Fruit fly (Drosophila melanogaster) whole organism, embryonic: Measurements from ENCODE around the gene Pde11.

Experiments used
- Atf6 ChIP-seq: fragments of 200-800 bp; sonication (Bioruptor generic); IDR thresholded peaks from 2 replicates; pipeline ENCODE4 v1.3.6; 2022; ENCODE audit warnings: missing biosample characterization, missing genetic modification characterization
- Bgb ChIP-seq: fragments of 200-800 bp; sonication (Bioruptor generic); IDR thresholded peaks from 2 replicates; pipeline ENCODE4 v1.3.6; 2022; ENCODE audit warnings: missing biosample characterization, missing genetic modification characterization; ENCODE audit not compliant: partially characterized antibody
- CG10267 ChIP-seq: fragments of 200-800 bp; sonication (Bioruptor generic); optimal IDR thresholded peaks from 2 replicates; lab custom pipeline; 2018; ENCODE audit warnings: missing biosample characterization, mild to moderate bottlenecking, missing genetic modification characterization, moderate library complexity
- CG11504 ChIP-seq: fragments of 200-800 bp; sonication (Bioruptor generic); optimal IDR thresholded peaks from 3 replicates; lab custom pipeline; 2019; ENCODE audit warnings: missing biosample characterization, mild to moderate bottlenecking, missing genetic modification characterization, moderate library complexity
- CG13424 ChIP-seq: fragments of 200-800 bp; sonication (Bioruptor generic); optimal IDR thresholded peaks from 2 replicates; lab custom pipeline; 2019; ENCODE audit warnings: missing biosample characterization, mild to moderate bottlenecking, missing genetic modification characterization, moderate library complexity
- CG1529 ChIP-seq: fragments of 200-800 bp; sonication (Bioruptor generic); optimal IDR thresholded peaks from 3 replicates; lab custom pipeline; 2018; ENCODE audit warnings: missing biosample characterization, missing genetic modification characterization
- CG1602 ChIP-seq: fragments of 200-800 bp; sonication (Bioruptor generic); optimal IDR thresholded peaks from 3 replicates; lab custom pipeline; 2016; ENCODE audit warnings: missing biosample characterization, missing genetic modification characterization
- CG1647 ChIP-seq: fragments of 200-800 bp; sonication (Bioruptor generic); optimal IDR thresholded peaks from 3 replicates; lab custom pipeline; 2016; ENCODE audit warnings: missing biosample characterization, missing genetic modification characterization
- CG17186 ChIP-seq: fragments of 200-800 bp; sonication (Bioruptor generic); optimal IDR thresholded peaks from 3 replicates; lab custom pipeline; 2017; ENCODE audit warnings: missing biosample characterization, missing genetic modification reagents, missing genetic modification characterization
- CG30431 ChIP-seq: fragments of 200-800 bp; sonication (Bioruptor generic); optimal IDR thresholded peaks from 2 replicates; lab custom pipeline; 2017; ENCODE audit warnings: missing biosample characterization, missing genetic modification characterization
- CG31224 ChIP-seq: fragments of 200-800 bp; sonication (Bioruptor generic); IDR thresholded peaks from 2 replicates; pipeline ENCODE4 v1.3.6; 2022; ENCODE audit warnings: missing biosample characterization, missing genetic modification characterization
- CG4617 ChIP-seq: fragments of 200-800 bp; sonication (Bioruptor generic); optimal IDR thresholded peaks from 3 replicates; lab custom pipeline; 2016; ENCODE audit warnings: missing biosample characterization, missing genetic modification characterization, borderline replicate concordance
- CG4820 ChIP-seq: fragments of 200-800 bp; sonication (Bioruptor generic); optimal IDR thresholded peaks from 3 replicates; lab custom pipeline; 2016; ENCODE audit warnings: missing biosample characterization, missing genetic modification characterization
- CG6254 ChIP-seq: fragments of 200-800 bp; sonication (Bioruptor generic); optimal IDR thresholded peaks from 3 replicates; lab custom pipeline; 2017; ENCODE audit warnings: mild to moderate bottlenecking, missing biosample characterization, missing genetic modification reagents, missing genetic modification characterization
- CG6272 ChIP-seq: fragments of 200-800 bp; sonication (Bioruptor generic); IDR thresholded peaks from 2 replicates; pipeline ENCODE4 v1.3.6; 2022; ENCODE audit warnings: missing biosample characterization, missing genetic modification characterization
- CG6689 ChIP-seq: fragments of 200-800 bp; sonication (Bioruptor generic); IDR thresholded peaks from 2 replicates; pipeline ENCODE4 v1.3.6; 2022; ENCODE audit warnings: missing biosample characterization, missing genetic modification characterization
- CG9817 ChIP-seq: fragments of 200-800 bp; sonication (Bioruptor generic); optimal IDR thresholded peaks from 2 replicates; lab custom pipeline; 2018; ENCODE audit warnings: missing biosample characterization, mild to moderate bottlenecking, missing genetic modification characterization, moderate library complexity
- D ChIP-seq, 2 experiments: fragments of 200-800 bp in 1 of 2; fragments of >200 bp in 1 of 2; sonication (Bioruptor generic) in 1 of 2; optimal IDR thresholded peaks; 2 replicates in 1 of 2; 3 replicates in 1 of 2; lab custom pipeline; 2017; ENCODE audit warnings: mild to moderate bottlenecking in 1 of 2, missing biosample characterization in 1 of 2, missing genetic modification characterization in 1 of 2, missing genetic modification reagents in 1 of 2
- HLHmδ ChIP-seq: fragments of 200-800 bp; sonication (Bioruptor generic); optimal IDR thresholded peaks from 2 replicates; lab custom pipeline; 2018; ENCODE audit warnings: missing biosample characterization, mild to moderate bottlenecking, missing genetic modification characterization, moderate library complexity
- Hr39 ChIP-seq: fragments of >200 bp; optimal IDR thresholded peaks from 2 replicates; lab custom pipeline; 2017
- Lhr ChIP-seq: fragments of 200-800 bp; sonication (Bioruptor generic); optimal IDR thresholded peaks from 3 replicates; lab custom pipeline; 2017; ENCODE audit warnings: mild to moderate bottlenecking, missing biosample characterization, missing genetic modification reagents, missing genetic modification characterization
- Myb ChIP-seq: fragments of 200-800 bp; sonication (Bioruptor generic); optimal IDR thresholded peaks from 2 replicates; lab custom pipeline; 2016; ENCODE audit warnings: missing biosample characterization, missing genetic modification characterization
- NK7.1 ChIP-seq: fragments of 200-800 bp; sonication (Bioruptor generic); optimal IDR thresholded peaks from 3 replicates; lab custom pipeline; 2016; ENCODE audit warnings: missing biosample characterization, missing genetic modification characterization
- Opbp ChIP-seq: fragments of 200-800 bp; sonication (Bioruptor generic); IDR thresholded peaks from 3 replicates; pipeline ENCODE4 v1.3.6; 2022; ENCODE audit warnings: missing biosample characterization, missing genetic modification characterization; ENCODE audit not compliant: partially characterized antibody
- Ravus ChIP-seq: fragments of 200-800 bp; sonication (Bioruptor generic); IDR thresholded peaks from 2 replicates; pipeline ENCODE4 v1.3.6; 2022; ENCODE audit warnings: missing biosample characterization, missing genetic modification characterization
- Rfx ChIP-seq: fragments of 200-800 bp; sonication (Bioruptor generic); IDR thresholded peaks from 2 replicates; pipeline ENCODE4 v1.3.6; 2022; ENCODE audit warnings: missing biosample characterization, missing genetic modification characterization
- Six4 ChIP-seq: fragments of 200-800 bp; sonication (Bioruptor generic); optimal IDR thresholded peaks from 2 replicates; lab custom pipeline; 2016; ENCODE audit warnings: missing biosample characterization, missing genetic modification characterization
- Sox102F ChIP-seq: fragments of 200-800 bp; sonication (Bioruptor generic); optimal IDR thresholded peaks from 2 replicates; lab custom pipeline; 2018; ENCODE audit warnings: missing biosample characterization, mild to moderate bottlenecking, missing genetic modification characterization, moderate library complexity
- Sry-δ ChIP-seq: fragments of 200-800 bp; sonication (Bioruptor generic); optimal IDR thresholded peaks from 2 replicates; lab custom pipeline; 2016; ENCODE audit warnings: missing biosample characterization, missing genetic modification characterization
- Xbp1 ChIP-seq: fragments of 200-800 bp; sonication (Bioruptor generic); optimal IDR thresholded peaks from 3 replicates; lab custom pipeline; 2016; ENCODE audit warnings: missing biosample characterization, mild to moderate bottlenecking, missing genetic modification characterization
- aop ChIP-seq: fragments of 200-800 bp; sonication (Bioruptor generic); IDR thresholded peaks from 2 replicates; pipeline ENCODE4 v1.3.6; 2022; ENCODE audit warnings: missing biosample characterization, missing genetic modification characterization
- bbx ChIP-seq: fragments of 200-800 bp; sonication (Bioruptor generic); IDR thresholded peaks from 2 replicates; pipeline ENCODE4 v1.3.6; 2022; ENCODE audit warnings: missing biosample characterization, missing genetic modification characterization; ENCODE audit not compliant: partially characterized antibody
- chm ChIP-seq: fragments of 200-800 bp; sonication (Bioruptor generic); IDR thresholded peaks from 2 replicates; pipeline ENCODE4 v1.3.6; 2022; ENCODE audit warnings: missing biosample characterization, missing genetic modification characterization
- dysf ChIP-seq: fragments of 200-800 bp; sonication (Bioruptor generic); IDR thresholded peaks from 3 replicates; pipeline ENCODE4 v1.3.6; 2022; ENCODE audit warnings: missing biosample characterization, missing genetic modification characterization
- gsb-n ChIP-seq: fragments of 200-800 bp; sonication (Bioruptor generic); optimal IDR thresholded peaks from 3 replicates; lab custom pipeline; 2018; ENCODE audit warnings: missing biosample characterization, mild to moderate bottlenecking, missing genetic modification characterization
- ham ChIP-seq: fragments of 200-800 bp; sonication (Bioruptor generic); IDR thresholded peaks from 2 replicates; pipeline ENCODE4 v1.3.6; 2022; ENCODE audit warnings: missing biosample characterization, missing genetic modification characterization
- hkb ChIP-seq, 2 experiments: fragments of 200-800 bp in 1 of 2; fragments of >200 bp in 1 of 2; sonication (Bioruptor generic) in 1 of 2; IDR thresholded peaks in 1 of 2; optimal IDR thresholded peaks in 1 of 2; 2 replicates each; pipeline versions ENCODE4 v1.3.6 to Lab custom; 2017 to 2022; ENCODE audit warnings: missing biosample characterization in 1 of 2, missing genetic modification characterization in 1 of 2
- hth ChIP-seq: fragments of >200 bp; optimal IDR thresholded peaks from 2 replicates; lab custom pipeline; 2017; ENCODE audit warnings: inconsistent platforms
- inv ChIP-seq: fragments of 200-800 bp; sonication (Bioruptor generic); IDR thresholded peaks from 2 replicates; pipeline ENCODE4 v1.3.6; 2022; ENCODE audit warnings: missing biosample characterization, missing genetic modification characterization; ENCODE audit not compliant: partially characterized antibody
- jigr1 ChIP-seq: fragments of 200-800 bp; sonication (Bioruptor generic); IDR thresholded peaks from 3 replicates; pipeline ENCODE4 v1.3.6; 2022; ENCODE audit warnings: missing biosample characterization, missing genetic modification characterization
- lmd ChIP-seq: fragments of 200-800 bp; sonication (Bioruptor generic); IDR thresholded peaks from 2 replicates; pipeline ENCODE4 v1.3.6; 2022; ENCODE audit warnings: missing biosample characterization, missing genetic modification characterization
- pan ChIP-seq, 4 experiments: fragments of >200 bp in 3 of 4; fragments of 200-800 bp in 1 of 4; sonication (Bioruptor generic) in 1 of 4; optimal IDR thresholded peaks in 3 of 4; IDR thresholded peaks in 1 of 4; 2 replicates each; pipeline versions ENCODE4 v1.3.6 to Lab custom; 2017 to 2022; ENCODE audit warnings: missing biosample characterization in 2 of 4, missing genetic modification characterization in 2 of 4, mixed read lengths in 1 of 4
- ranshi ChIP-seq: fragments of 200-800 bp; sonication (Bioruptor generic); IDR thresholded peaks from 2 replicates; pipeline ENCODE4 v1.3.6; 2022; ENCODE audit warnings: missing biosample characterization, missing genetic modification characterization
- row ChIP-seq: fragments of 200-800 bp; sonication (Bioruptor generic); IDR thresholded peaks from 3 replicates; pipeline ENCODE4 v1.3.6; 2022; ENCODE audit warnings: missing biosample characterization, missing genetic modification characterization
- scrt ChIP-seq: fragments of 200-800 bp; sonication (Bioruptor generic); optimal IDR thresholded peaks from 2 replicates; lab custom pipeline; 2018; ENCODE audit warnings: missing biosample characterization, mild to moderate bottlenecking, missing genetic modification characterization, moderate library complexity
- sug ChIP-seq: fragments of 200-800 bp; optimal IDR thresholded peaks from 2 replicates; lab custom pipeline; 2019; ENCODE audit warnings: missing biosample characterization, mild to moderate bottlenecking, missing genetic modification characterization, moderate library complexity
- tio ChIP-seq: fragments of 200-800 bp; sonication (Bioruptor generic); optimal IDR thresholded peaks from 2 replicates; lab custom pipeline; 2017; ENCODE audit warnings: missing biosample characterization, missing genetic modification characterization, inconsistent platforms
- twi ChIP-seq: fragments of 200-800 bp; optimal IDR thresholded peaks from 2 replicates; lab custom pipeline; 2019; ENCODE audit warnings: missing biosample characterization, mild to moderate bottlenecking, missing genetic modification characterization, moderate library complexity

Gene Pde11

dm6 chr2L:18504881-18505280 lies 85.3 kb downstream of the Pde11 start (continued):
- TF ChIP-seq Ravus (GFP tag; lab: Robert Waterston, UW) (no peak; the same call in 1 of the 2 replicates), CG1647 (GFP tag; lab: Kevin White, UChicago) (peak; percentile 5), CG13424 (tag; lab: Kevin White, UChicago) (peak; percentile 55), CG4820 (no peak), hth (lab: Kevin White, UChicago) (no peak), Six4 (peak; percentile 38), CG30431 (GFP tag; lab: Kevin White, UChicago) (peak; percentile 49), Xbp1 (GFP tag; lab: Kevin White, UChicago) (peak; percentile 54), CG11504 (tag; lab: Kevin White, UChicago) (peak; percentile 52), CG6254 (GFP tag; lab: Kevin White, UChicago) (peak; percentile 44), CG10267 (tag; lab: Kevin White, UChicago) (peak; percentile 49), lmd (peak; percentile 49), CG6689 (GFP tag; lab: Robert Waterston, UW) (peak; percentile 60), gsb-n (tag; lab: Kevin White, UChicago) (peak; percentile 47), Atf6 (GFP tag; lab: Robert Waterston, UW) (peak; percentile 41; the same call in 1 of the 2 replicates), sug (tag; lab: Kevin White, UChicago) (no peak), Sry-δ (GFP tag; lab: Kevin White, UChicago) (no peak), Myb (GFP tag; lab: Kevin White, UChicago) (no peak), scrt (GFP tag; lab: Kevin White, UChicago) (no peak), chm (GFP tag; lab: Robert Waterston, UW) (0 out of 2 replicates have a peak, but pooled peaks have one; percentile 38), HLHmδ (GFP tag; lab: Kevin White, UChicago) (no peak), D (optimal IDR thresholded peaks at IDR 0.05; lab: Kevin White, UChicago) (no peak), D (GFP tag; optimal IDR thresholded peaks at IDR 0.05; lab: Kevin White, UChicago) (peak; percentile 52), CG1602 (GFP tag; lab: Kevin White, UChicago) (peak; percentile 42), NK7.1 (GFP tag; lab: Kevin White, UChicago) (no peak), ranshi (GFP tag; lab: Robert Waterston, UW) (peak; percentile 51; the same call in 1 of the 2 replicates), jigr1 (GFP tag; lab: Robert Waterston, UW) (0 out of 3 replicates have a peak, but pooled peaks have one; percentile 49), Lhr (GFP tag; lab: Kevin White, UChicago) (peak; percentile 22)

dm6 chr2L:18503760-18504159 lies 86.4 kb downstream of the Pde11 start, which contains the start of gene kon:
Gene kon (minus strand): TSS chr2L:18503978.
- TF ChIP-seq Hr39 (lab: Kevin White, UChicago) (no peak), CG1529 (GFP tag; lab: Kevin White, UChicago) (no peak), pan (optimal IDR thresholded peaks at IDR 0.05; lab: Kevin White, UChicago) (no peak), pan (GFP tag; optimal IDR thresholded peaks at IDR 0.05 in 1 of 2, IDR thresholded peaks at IDR 0.05 in 1 of 2) (no peak), aop (GFP tag; lab: Robert Waterston, UW) (no peak), inv (GFP tag; lab: Robert Waterston, UW) (no peak), tio (GFP tag; lab: Kevin White, UChicago) (no peak), CG9817 (tag; lab: Kevin White, UChicago) (no peak), bbx (GFP tag; lab: Robert Waterston, UW) (0 out of 2 replicates have a peak, but pooled peaks have one; percentile 21), hkb (optimal IDR thresholded peaks at IDR 0.05; lab: Kevin White, UChicago) (no peak), hkb (GFP tag; IDR thresholded peaks at IDR 0.05; lab: Robert Waterston, UW) (peak; percentile 33; the same call in 1 of the 2 replicates), CG6272 (GFP tag; lab: Robert Waterston, UW) (no peak), twi (peak; percentile 1), row (GFP tag; lab: Robert Waterston, UW) (0 out of 3 replicates have a peak, but pooled peaks have one; percentile 12), CG17186 (no peak), CG31224 (GFP tag; lab: Robert Waterston, UW) (0 out of 2 replicates have a peak, but pooled peaks have one; percentile 12), ham (GFP tag; lab: Robert Waterston, UW) (no peak), Sox102F (GFP tag; lab: Kevin White, UChicago) (no peak), D (optimal IDR thresholded peaks at IDR 0.05; lab: Kevin White, UChicago) (no peak), D (GFP tag; optimal IDR thresholded peaks at IDR 0.05; lab: Kevin White, UChicago) (no peak), dysf (GFP tag; lab: Robert Waterston, UW) (peak; percentile 6; the same call in 1 of the 3 replicates), CG11504 (tag; lab: Kevin White, UChicago) (no peak), Bgb (GFP tag; lab: Robert Waterston, UW) (peak; percentile 15; the same call in 1 of the 2 replicates), CG4617 (GFP tag; lab: Kevin White, UChicago) (no peak), Opbp (0 out of 3 replicates have a peak, but pooled peaks have one; percentile 41), Rfx (GFP tag; lab: Robert Waterston, UW) (peak; percentile 28; the same call in 1 of the 2 replicates)
